Fruit fly (Drosophila melanogaster) whole organism, embryonic: ENCODE results near the gene IFT43.

Source experiments
- Atf-2 ChIP-seq: fragments of 200-800 bp; sonication (Bioruptor generic); optimal IDR thresholded peaks from 2 replicates; lab custom pipeline; 2016; ENCODE audit warnings: missing biosample characterization, missing genetic modification characterization
- BEAF-32 ChIP-seq: fragments of 200-800 bp; sonication (Bioruptor generic); optimal IDR thresholded peaks from 3 replicates; lab custom pipeline; 2017; ENCODE audit warnings: missing biosample characterization, missing genetic modification characterization, mild to moderate bottlenecking, moderate library complexity, missing genetic modification reagents
- C15 ChIP-seq: fragments of 200-800 bp; sonication (Bioruptor generic); IDR thresholded peaks from 3 replicates; pipeline ENCODE4 v1.3.6; 2022; ENCODE audit warnings: missing biosample characterization, missing genetic modification characterization
- CG10267 ChIP-seq: fragments of 200-800 bp; sonication (Bioruptor generic); optimal IDR thresholded peaks from 2 replicates; lab custom pipeline; 2018; ENCODE audit warnings: missing biosample characterization, mild to moderate bottlenecking, missing genetic modification characterization, moderate library complexity
- CG13287 ChIP-seq: fragments of 200-800 bp; sonication (Bioruptor generic); IDR thresholded peaks from 2 replicates; pipeline ENCODE4 v1.3.6; 2022; ENCODE audit warnings: missing biosample characterization, missing genetic modification characterization; ENCODE audit not compliant: partially characterized antibody
- CG14050 ChIP-seq: fragments of 200-800 bp; sonication (Bioruptor generic); IDR thresholded peaks from 3 replicates; pipeline ENCODE4 v1.3.6; 2022; ENCODE audit warnings: missing biosample characterization, missing genetic modification characterization
- CG14710 ChIP-seq: fragments of 200-800 bp; sonication (Bioruptor generic); optimal IDR thresholded peaks from 3 replicates; lab custom pipeline; 2019; ENCODE audit warnings: missing biosample characterization, mild to moderate bottlenecking, missing genetic modification characterization, moderate library complexity
- CG15514 ChIP-seq: fragments of 200-800 bp; sonication (Bioruptor generic); optimal IDR thresholded peaks from 3 replicates; lab custom pipeline; 2017; ENCODE audit warnings: missing biosample characterization, missing genetic modification characterization, mild to moderate bottlenecking, moderate library complexity, missing genetic modification reagents
- CG1603 ChIP-seq: fragments of 200-800 bp; sonication (Bioruptor generic); optimal IDR thresholded peaks from 2 replicates; lab custom pipeline; 2019; ENCODE audit warnings: missing biosample characterization, mild to moderate bottlenecking, missing genetic modification characterization, moderate library complexity
- CG2116 ChIP-seq: fragments of 200-800 bp; sonication (Bioruptor generic); optimal IDR thresholded peaks from 3 replicates; lab custom pipeline; 2018; ENCODE audit warnings: missing biosample characterization, mild to moderate bottlenecking, missing genetic modification characterization
- CG2712 ChIP-seq: fragments of 200-800 bp; optimal IDR thresholded peaks from 3 replicates; lab custom pipeline; 2019; ENCODE audit warnings: missing biosample characterization, mild to moderate bottlenecking, missing genetic modification characterization, moderate library complexity
- CG30020 ChIP-seq: fragments of 200-800 bp; optimal IDR thresholded peaks from 2 replicates; lab custom pipeline; 2019; ENCODE audit warnings: missing biosample characterization, mild to moderate bottlenecking, missing genetic modification characterization, moderate library complexity
- CG30403 ChIP-seq: fragments of 200-800 bp; sonication (Bioruptor generic); optimal IDR thresholded peaks from 3 replicates; lab custom pipeline; 2016; ENCODE audit warnings: missing biosample characterization, missing genetic modification characterization
- CG3281 ChIP-seq: fragments of 200-800 bp; sonication (Bioruptor generic); optimal IDR thresholded peaks from 3 replicates; lab custom pipeline; 2017; ENCODE audit warnings: missing biosample characterization, mild to moderate bottlenecking, missing genetic modification characterization
- CG34422 ChIP-seq: fragments of 200-800 bp; sonication (Bioruptor generic); IDR thresholded peaks from 3 replicates; pipeline ENCODE4 v1.3.6; 2022; ENCODE audit warnings: missing biosample characterization, missing genetic modification characterization
- CG4617 ChIP-seq: fragments of 200-800 bp; sonication (Bioruptor generic); optimal IDR thresholded peaks from 3 replicates; lab custom pipeline; 2016; ENCODE audit warnings: missing biosample characterization, missing genetic modification characterization, borderline replicate concordance
- CG7928 ChIP-seq: fragments of 200-800 bp; sonication (Bioruptor generic); optimal IDR thresholded peaks from 2 replicates; lab custom pipeline; 2017; ENCODE audit warnings: missing biosample characterization, mild to moderate bottlenecking, missing genetic modification characterization
- CG9797 ChIP-seq: fragments of 200-800 bp; sonication (Bioruptor generic); optimal IDR thresholded peaks from 3 replicates; lab custom pipeline; 2018; ENCODE audit warnings: missing biosample characterization, mild to moderate bottlenecking, missing genetic modification characterization
- Dll ChIP-seq: fragments of 200-800 bp; sonication (Bioruptor generic); IDR thresholded peaks from 4 replicates; pipeline ENCODE4 v1.3.6; 2022; ENCODE audit warnings: missing biosample characterization, missing genetic modification characterization; ENCODE audit not compliant: partially characterized antibody
- Dp ChIP-seq: fragments of 200-800 bp; sonication (Bioruptor generic); optimal IDR thresholded peaks from 2 replicates; lab custom pipeline; 2018; ENCODE audit warnings: missing biosample characterization, mild to moderate bottlenecking, missing genetic modification characterization, moderate library complexity
- E2f2 ChIP-seq: fragments of 200-800 bp; sonication (Bioruptor generic); IDR thresholded peaks from 2 replicates; pipeline ENCODE4 v1.3.6; 2022; ENCODE audit warnings: missing biosample characterization, missing genetic modification characterization
- Ets97D ChIP-seq: fragments of 200-800 bp; sonication (Bioruptor generic); optimal IDR thresholded peaks from 3 replicates; lab custom pipeline; 2016; ENCODE audit warnings: missing biosample characterization, missing genetic modification characterization
- HmgZ ChIP-seq: fragments of 200-800 bp; sonication (Bioruptor generic); optimal IDR thresholded peaks from 2 replicates; lab custom pipeline; 2018; ENCODE audit warnings: missing biosample characterization, mild to moderate bottlenecking, missing genetic modification characterization
- MESR4 ChIP-seq: fragments of 200-800 bp; sonication (Bioruptor generic); optimal IDR thresholded peaks from 2 replicates; lab custom pipeline; 2018; ENCODE audit warnings: missing biosample characterization, mild to moderate bottlenecking, missing genetic modification characterization, moderate library complexity
- Pdp1 ChIP-seq, 2 experiments: fragments of 200-800 bp; sonication (Bioruptor generic); optimal IDR thresholded peaks; 3 replicates each; lab custom pipeline; 2016; ENCODE audit warnings: missing biosample characterization in 2 of 2, missing genetic modification characterization in 2 of 2, mild to moderate bottlenecking in 1 of 2, moderate library complexity in 1 of 2
- Rfx ChIP-seq: fragments of 200-800 bp; sonication (Bioruptor generic); IDR thresholded peaks from 2 replicates; pipeline ENCODE4 v1.3.6; 2022; ENCODE audit warnings: missing biosample characterization, missing genetic modification characterization
- Sin3A ChIP-seq: fragments of >200 bp; optimal IDR thresholded peaks from 2 replicates; lab custom pipeline; 2018
- Sry-δ ChIP-seq: fragments of 200-800 bp; sonication (Bioruptor generic); optimal IDR thresholded peaks from 2 replicates; lab custom pipeline; 2016; ENCODE audit warnings: missing biosample characterization, missing genetic modification characterization
- Stat92E ChIP-seq, 3 experiments: fragments of >200 bp in 2 of 3; fragments of 200-800 bp in 1 of 3; sonication (Bioruptor generic) in 1 of 3; optimal IDR thresholded peaks; 2 replicates each; lab custom pipeline; 2017 to 2019; ENCODE audit warnings: missing biosample characterization in 3 of 3, missing genetic modification characterization in 3 of 3, mild to moderate bottlenecking in 1 of 3, moderate library complexity in 1 of 3
- Tbp ChIP-seq: fragments of >200 bp; optimal IDR thresholded peaks from 2 replicates; lab custom pipeline; 2018; ENCODE audit warnings: missing biosample characterization, missing genetic modification characterization
- ci ChIP-seq: fragments of 200-800 bp; sonication (Bioruptor generic); IDR thresholded peaks from 3 replicates; pipeline ENCODE4 v1.3.6; 2022; ENCODE audit warnings: missing biosample characterization, missing genetic modification characterization
- dimm ChIP-seq: fragments of 200-800 bp; sonication (Bioruptor generic); IDR thresholded peaks from 2 replicates; pipeline ENCODE4 v1.3.6; 2022; ENCODE audit warnings: missing biosample characterization, missing genetic modification characterization
- dpn ChIP-seq, 2 experiments: fragments of 200-800 bp; sonication (Bioruptor generic); optimal IDR thresholded peaks; 3 replicates each; lab custom pipeline; 2016; ENCODE audit warnings: missing biosample characterization in 2 of 2, missing genetic modification characterization in 2 of 2
- knrl ChIP-seq: fragments of 200-800 bp; sonication (Bioruptor generic); IDR thresholded peaks from 3 replicates; pipeline ENCODE4 v1.3.6; 2022; ENCODE audit warnings: missing biosample characterization, missing genetic modification characterization; ENCODE audit not compliant: partially characterized antibody
- nerfin-2 ChIP-seq: fragments of 200-800 bp; sonication (Bioruptor generic); IDR thresholded peaks from 2 replicates; pipeline ENCODE4 v1.3.6; 2022; ENCODE audit warnings: missing biosample characterization, missing genetic modification characterization; ENCODE audit not compliant: partially characterized antibody
- org-1 ChIP-seq: fragments of 200-800 bp; sonication (Bioruptor generic); optimal IDR thresholded peaks from 2 replicates; lab custom pipeline; 2017; ENCODE audit warnings: missing biosample characterization, missing genetic modification characterization
- pzg ChIP-seq: fragments of 200-800 bp; sonication (Bioruptor generic); optimal IDR thresholded peaks from 3 replicates; lab custom pipeline; 2018; ENCODE audit warnings: missing biosample characterization, mild to moderate bottlenecking, missing genetic modification characterization, moderate library complexity
- row ChIP-seq: fragments of 200-800 bp; sonication (Bioruptor generic); IDR thresholded peaks from 3 replicates; pipeline ENCODE4 v1.3.6; 2022; ENCODE audit warnings: missing biosample characterization, missing genetic modification characterization
- sens ChIP-seq: fragments of 200-800 bp; sonication (Bioruptor generic); peaks from one replicate; lab custom pipeline; 2016; ENCODE audit warnings: missing biosample characterization, missing genetic modification characterization
- ssp ChIP-seq: fragments of 200-800 bp; sonication (Bioruptor generic); IDR thresholded peaks from 2 replicates; pipeline ENCODE4 v1.3.6; 2022; ENCODE audit warnings: missing biosample characterization, missing genetic modification characterization
- trem ChIP-seq: fragments of 200-800 bp; optimal IDR thresholded peaks from 3 replicates; lab custom pipeline; 2019; ENCODE audit warnings: missing biosample characterization, mild to moderate bottlenecking, missing genetic modification characterization, moderate library complexity

The IFT43 gene

DNA sequence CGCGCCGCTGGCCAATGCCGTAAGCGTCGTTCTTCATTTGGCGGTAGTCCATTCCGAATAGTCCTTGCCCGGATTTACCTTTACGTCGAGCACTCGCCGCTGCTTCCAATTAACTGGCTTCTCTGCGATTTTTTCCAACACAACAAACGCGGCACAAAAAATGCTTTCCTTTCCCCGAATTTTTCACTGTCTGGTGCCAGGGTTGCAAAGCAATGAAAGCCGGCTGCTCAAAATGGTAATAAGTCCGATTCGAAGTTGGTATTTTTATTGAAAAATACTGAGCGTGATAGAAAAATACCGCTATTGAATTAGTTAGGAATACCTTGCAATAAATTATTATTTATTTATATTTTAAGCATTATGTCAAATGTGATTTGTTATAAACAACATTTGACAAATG, 17.5 kb upstream of the IFT43 start (continued):
- TF ChIP-seq Atf-2 (GFP tag; lab: Kevin White, UChicago) = no peak
- TF ChIP-seq CG30403 (GFP tag; lab: Kevin White, UChicago) = peak; percentile 9
- peak; percentile 83 for TF ChIP-seq MESR4 (GFP tag; lab: Kevin White, UChicago)
- peak; percentile 26 for TF ChIP-seq Ets97D (GFP tag; lab: Kevin White, UChicago)
- peak; percentile 61; the same call in 1 of the 3 replicates for TF ChIP-seq CG34422
- peak; percentile 93 for TF ChIP-seq CG2116 (GFP tag; lab: Kevin White, UChicago)
- TF ChIP-seq CG14710 (tag; lab: Kevin White, UChicago) = peak; percentile 55
- TF ChIP-seq Dp (GFP tag; lab: Kevin White, UChicago) = peak; percentile 26
- TF ChIP-seq dimm (GFP tag; lab: Robert Waterston, UW) = no peak
- peak; percentile 73 for TF ChIP-seq CG4617
- peak; percentile 30; the same call in 1 of the 2 replicates for TF ChIP-seq CG13287
- TF ChIP-seq Rfx (GFP tag; lab: Robert Waterston, UW) = peak; percentile 31
- peak; percentile 26 for TF ChIP-seq HmgZ (tag; lab: Kevin White, UChicago)
- TF ChIP-seq Sry-δ (GFP tag; lab: Kevin White, UChicago) = peak; percentile 6
- peak; percentile 50 for TF ChIP-seq CG15514 (GFP tag; lab: Kevin White, UChicago)
- TF ChIP-seq CG9797 = peak; percentile 79
- TF ChIP-seq CG3281 = peak; percentile 82
- TF ChIP-seq ssp (GFP tag; lab: Robert Waterston, UW) = 0 out of 2 replicates have a peak, but pooled peaks have one; percentile 7
- peak; percentile 33 for TF ChIP-seq Sin3A (lab: Kevin White, UChicago)
- no peak for TF ChIP-seq Tbp
- peak in 1 of 2 experiments; percentile 18 for TF ChIP-seq dpn (GFP tag; optimal IDR thresholded peaks at IDR 0.05; lab: Kevin White, UChicago)
- TF ChIP-seq CG7928 (GFP tag; lab: Kevin White, UChicago) = peak; percentile 91
- TF ChIP-seq trem = peak; percentile 69
- peak; percentile 54 for TF ChIP-seq pzg
- TF ChIP-seq nerfin-2 (GFP tag; lab: Robert Waterston, UW) = peak; percentile 11; the same call in 1 of the 2 replicates
- TF ChIP-seq CG14050 (GFP tag; lab: Robert Waterston, UW) = no peak
- TF ChIP-seq E2f2 (GFP tag; lab: Robert Waterston, UW) = peak; percentile 26; the same call in 1 of the 2 replicates
- peak; percentile 41 for TF ChIP-seq sens (GFP tag; lab: Kevin White, UChicago)
- no peak for TF ChIP-seq ci (GFP tag; lab: Robert Waterston, UW)
- no peak for TF ChIP-seq org-1 (GFP tag; lab: Kevin White, UChicago)
- TF ChIP-seq row (GFP tag; lab: Robert Waterston, UW) = peak; percentile 40; the same call in 1 of the 3 replicates
- TF ChIP-seq Dll (GFP tag; lab: Robert Waterston, UW) = 0 out of 4 replicates have a peak, but pooled peaks have one; percentile 48
- peak in 1 of 2 experiments; percentile 6 for TF ChIP-seq Pdp1 (GFP tag; optimal IDR thresholded peaks at IDR 0.05; lab: Kevin White, UChicago)
- TF ChIP-seq Stat92E (GFP tag; optimal IDR thresholded peaks at IDR 0.05; lab: Kevin White, UChicago) = peak in 1 of 3 experiments; percentile 7
- TF ChIP-seq C15 = no peak
- TF ChIP-seq CG10267 (tag; lab: Kevin White, UChicago) = peak; percentile 64
- peak; percentile 33 for TF ChIP-seq BEAF-32
- peak; percentile 48 for TF ChIP-seq CG2712 (tag; lab: Kevin White, UChicago)
- peak; percentile 63 for TF ChIP-seq CG30020
- TF ChIP-seq CG1603 = peak; percentile 62
- 0 out of 3 replicates have a peak, but pooled peaks have one; percentile 3 for TF ChIP-seq knrl (GFP tag; lab: Robert Waterston, UW)
